Fruit fly (Drosophila melanogaster): Measurements from ENCODE around the gene TfIIA-L.

The TfIIA-L gene

dm6 chr3R:27273118-27274062 is 22.5 kb downstream of the TfIIA-L start, which contains the start of gene CG5934 (continued):
- TF ChIP-seq CG12071 (GFP tag; optimal IDR thresholded peaks at IDR 0.05) (no peak), CG31388 (GFP tag; optimal IDR thresholded peaks at IDR 0.05) (no peak), tna (GFP tag; IDR thresholded peaks at IDR 0.05; ENCODE audit: partially characterized antibody) (no peak), prd (optimal IDR thresholded peaks at IDR 0.05) (no peak), prd (GFP tag; IDR thresholded peaks at IDR 0.05) (no peak), CG6683 (GFP tag; optimal IDR thresholded peaks at IDR 0.05) (no peak), gt (GFP tag; IDR thresholded peaks at IDR 0.05) (no peak), CG7786 (GFP tag; optimal IDR thresholded peaks at IDR 0.05) (peak; percentile 50), esg (GFP tag; conservative IDR thresholded peaks at IDR 0.05) (no peak), Hey (tag; optimal IDR thresholded peaks at IDR 0.05) (no peak), CG15011 (GFP tag; optimal IDR thresholded peaks at IDR 0.05) (no peak), pfk (GFP tag; optimal IDR thresholded peaks at IDR 0.05) (peak; percentile 1), ash1 (GFP tag; optimal IDR thresholded peaks at IDR 0.05) (no peak), CG11723 (GFP tag; optimal IDR thresholded peaks at IDR 0.05) (no peak), hbn (GFP tag; IDR thresholded peaks at IDR 0.05; ENCODE audit: partially characterized antibody) (no peak), Tbp (GFP tag; optimal IDR thresholded peaks at IDR 0.05) (no peak), vnd (GFP tag; IDR thresholded peaks at IDR 0.05; ENCODE audit: partially characterized antibody) (no peak), CG34376 (GFP tag; optimal IDR thresholded peaks at IDR 0.05) (peak; percentile 35), CG34224 (GFP tag; IDR thresholded peaks at IDR 0.05; ENCODE audit: partially characterized antibody) (no peak), CG12219 (GFP tag; optimal IDR thresholded peaks at IDR 0.05) (no peak), zfh1 (GFP tag; IDR thresholded peaks at IDR 0.05) (peak; percentile 18; the same call in 1 of the 3 replicates), Dbx (GFP tag; IDR thresholded peaks at IDR 0.05) (0 out of 3 replicates have a peak, but pooled peaks have one; percentile 40), ftz-f1 (GFP tag; optimal IDR thresholded peaks at IDR 0.05) (no peak), ranshi (GFP tag; IDR thresholded peaks at IDR 0.05) (no peak), ro (GFP tag; IDR thresholded peaks at IDR 0.05) (no peak), CG42726 (GFP tag; IDR thresholded peaks at IDR 0.05; ENCODE audit: partially characterized antibody) (no peak), az2 (GFP tag; optimal IDR thresholded peaks at IDR 0.05) (no peak), CG9817 (tag; optimal IDR thresholded peaks at IDR 0.05) (peak; percentile 36), fd3F (GFP tag; optimal IDR thresholded peaks at IDR 0.05) (no peak), CG18262 (tag; optimal IDR thresholded peaks at IDR 0.05) (no peak), ken (GFP tag; IDR thresholded peaks at IDR 0.05) (0 out of 3 replicates have a peak, but pooled peaks have one; percentile 32), lov (optimal IDR thresholded peaks at IDR 0.05) (no peak), lov (GFP tag; IDR thresholded peaks at IDR 0.05) (no peak), schlank (tag; optimal IDR thresholded peaks at IDR 0.05) (no peak), Sox100B (GFP tag; optimal IDR thresholded peaks at IDR 0.05) (peak; percentile 34), Hmx (GFP tag; optimal IDR thresholded peaks at IDR 0.05) (no peak), Dref (GFP tag; IDR thresholded peaks at IDR 0.05) (peak; percentile 44), unpg (GFP tag; optimal IDR thresholded peaks at IDR 0.05) (no peak), fd102C (GFP tag; optimal IDR thresholded peaks at IDR 0.05) (no peak), Six4 (GFP tag; optimal IDR thresholded peaks at IDR 0.05) (no peak), Camta (GFP tag; optimal IDR thresholded peaks at IDR 0.05) (no peak), cwo (GFP tag; optimal IDR thresholded peaks at IDR 0.05) (no peak), salm (tag; optimal IDR thresholded peaks at IDR 0.05) (no peak), Atf6 (GFP tag; IDR thresholded peaks at IDR 0.05) (no peak), pros (GFP tag; optimal IDR thresholded peaks at IDR 0.05) (no peak), CG43689 (GFP tag; IDR thresholded peaks at IDR 0.05) (no peak), CG7745 (tag; optimal IDR thresholded peaks at IDR 0.05) (no peak), dimm (GFP tag; IDR thresholded peaks at IDR 0.05) (no peak), unc-4 (GFP tag; IDR thresholded peaks at IDR 0.05; ENCODE audit: partially characterized antibody) (no peak)

All from whole organism, embryonic.